Worm (Caenorhabditis elegans) whole organism, L4/young adult: ENCODE measurements around the gene inx-10.

Source experiments
- dao-5 ChIP-seq: sonication (generic microtip); optimal IDR thresholded peaks from 2 replicates; lab custom pipeline; 2016; ENCODE audit warnings: missing genotype, missing genetic modification characterization, moderate library complexity, missing compliant biosample characterization
- him-1 ChIP-seq: sonication (generic microtip); optimal IDR thresholded peaks from 2 replicates; lab custom pipeline; 2016; ENCODE audit warnings: missing genotype, missing genetic modification reagents, missing genetic modification characterization, missing compliant biosample characterization

DNA sequence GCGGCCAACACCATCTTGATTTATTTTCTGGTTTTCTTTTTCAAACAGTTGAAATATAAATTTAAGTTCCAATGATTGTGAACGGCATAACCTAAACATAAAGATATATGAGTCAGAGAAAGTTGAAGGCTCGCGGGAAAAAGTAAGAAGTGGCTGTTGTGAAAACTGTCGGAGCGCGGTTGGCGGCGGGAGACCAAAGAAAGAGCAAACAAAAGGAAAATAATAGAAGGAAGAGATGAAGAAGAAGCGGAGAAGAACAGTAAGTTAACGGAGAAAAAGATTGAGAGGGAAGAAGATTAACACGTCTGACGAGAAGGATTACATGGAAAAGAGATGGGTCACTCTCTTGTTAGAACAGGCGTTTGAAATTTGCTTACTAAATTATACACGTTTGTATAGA lies at the start of gene inx-10:
- TF ChIP-seq dao-5 (no peak), him-1 (tag; lab: Kevin White, UChicago) (no peak)
